Worm (Caenorhabditis elegans): ENCODE results near the gene dpy-20.

Gene dpy-20

DNA sequence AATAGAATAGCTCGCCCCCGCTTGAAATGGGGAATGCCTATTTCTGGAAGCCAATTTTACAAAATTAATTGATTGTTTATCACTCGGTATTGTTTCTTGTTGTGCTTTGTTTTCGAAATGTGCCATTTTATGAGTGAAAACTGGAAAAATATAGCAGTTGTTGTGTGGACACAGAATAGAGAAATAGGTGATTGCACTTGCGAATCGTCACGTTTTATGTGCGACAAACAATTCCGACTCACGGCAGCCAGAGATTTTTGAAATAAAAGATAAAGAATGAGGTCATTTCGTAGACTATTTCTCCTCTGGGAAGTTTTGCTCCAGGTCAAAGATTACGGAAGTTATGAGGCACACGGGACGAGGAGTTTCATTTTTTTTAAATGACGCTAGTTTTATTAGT, 53.7 kb downstream of the dpy-20 start (continued):
- TF ChIP-seq ztf-11 (tag; optimal IDR thresholded peaks at IDR 0.05) (no peak), ceh-82 (tag; optimal IDR thresholded peaks at IDR 0.05) (no peak), alr-1 (tag; optimal IDR thresholded peaks at IDR 0.05; ENCODE audit: borderline replicate concordance) (no peak), egl-27 (tag; optimal IDR thresholded peaks at IDR 0.05) (no peak), lsy-2 (tag; optimal IDR thresholded peaks at IDR 0.05) (peak in 1 of 2 experiments; percentile 35), nhr-71 (tag; optimal IDR thresholded peaks at IDR 0.05) (peak; percentile 64), nhr-84 (tag; optimal IDR thresholded peaks at IDR 0.05) (no peak), xbp-1 (tag; optimal IDR thresholded peaks at IDR 0.05) (no peak), unc-62 (GFP tag; optimal IDR thresholded peaks at IDR 0.05) (no peak), pax-3 (tag; optimal IDR thresholded peaks at IDR 0.05) (no peak), F16B12.6 (tag; optimal IDR thresholded peaks at IDR 0.05) (no peak), nhr-20 (tag; optimal IDR thresholded peaks at IDR 0.05) (peak; percentile 1), unc-98 (GFP tag; IDR thresholded peaks at IDR 0.05) (no peak), jun-1 (tag; optimal IDR thresholded peaks at IDR 0.05) (no peak), lin-39 (tag; optimal IDR thresholded peaks at IDR 0.05) (no peak), mdl-1 (tag; optimal IDR thresholded peaks at IDR 0.05) (no peak)
